Worm (Caenorhabditis elegans) whole organism, young adult: ENCODE results near the gene C50E3.7.

Experiments
- F10E7.11 ChIP-seq: sonication (generic microtip); optimal IDR thresholded peaks from 2 replicates; lab custom pipeline; 2017; ENCODE audit warnings: mild to moderate bottlenecking, missing genetic modification characterization, moderate library complexity, missing compliant biosample characterization
- F52B5.7 ChIP-seq: sonication (generic microtip); optimal IDR thresholded peaks from 2 replicates; lab custom pipeline; 2016; ENCODE audit warnings: mild to moderate bottlenecking, missing genetic modification characterization, missing compliant biosample characterization
- F57C9.4 ChIP-seq: sonication (generic microtip); optimal IDR thresholded peaks from 2 replicates; lab custom pipeline; 2017; ENCODE audit warnings: mild to moderate bottlenecking, missing genetic modification characterization, missing compliant biosample characterization
- K12H6.12 ChIP-seq: fragments of 200-800 bp; sonication (Bioruptor generic); optimal IDR thresholded peaks from 2 replicates; lab custom pipeline; 2018; ENCODE audit warnings: mild to moderate bottlenecking, missing genetic modification characterization, missing compliant biosample characterization
- bed-1 ChIP-seq: fragments of 200-800 bp; sonication (Bioruptor generic); IDR thresholded peaks from 2 replicates; pipeline ENCODE4 v1.3.6; 2022; ENCODE audit warnings: missing genetic modification reagents, missing genetic modification characterization, missing compliant biosample characterization
- ceh-27 ChIP-seq: fragments of 200-800 bp; sonication (Bioruptor generic); optimal IDR thresholded peaks from 2 replicates; lab custom pipeline; 2018; ENCODE audit warnings: mild to moderate bottlenecking, missing genetic modification characterization, moderate library complexity, missing compliant biosample characterization
- hlh-26 ChIP-seq: fragments of 200-800 bp; sonication (Bioruptor generic); conservative IDR thresholded peaks from 2 replicates; pipeline ENCODE4 v1.3.6; 2022; ENCODE audit warnings: missing genetic modification reagents, missing genetic modification characterization, missing compliant biosample characterization
- mel-28 ChIP-seq: sonication (generic microtip); optimal IDR thresholded peaks from 2 replicates; lab custom pipeline; 2016; ENCODE audit warnings: borderline replicate concordance, mild to moderate bottlenecking, missing genetic modification characterization, missing compliant biosample characterization
- mxl-1 ChIP-seq: sonication (generic microtip); optimal IDR thresholded peaks from 2 replicates; lab custom pipeline; 2016; ENCODE audit warnings: missing genetic modification characterization, missing compliant biosample characterization
- nhr-90 ChIP-seq: sonication (generic microtip); optimal IDR thresholded peaks from 2 replicates; lab custom pipeline; 2016; ENCODE audit warnings: missing genotype, mild to moderate bottlenecking, missing genetic modification characterization, missing compliant biosample characterization
- pbrm-1 ChIP-seq: fragments of 200-800 bp; sonication (Bioruptor generic); IDR thresholded peaks from 2 replicates; pipeline ENCODE4 v1.3.6; 2022; ENCODE audit warnings: missing genetic modification reagents, missing genetic modification characterization, missing compliant biosample characterization

ce11 chrV:7609698-7610420, 11.7 kb upstream of the C50E3.7 start, which contains the start of the genes folt-3 and clec-214:
- no peak for TF ChIP-seq K12H6.12 (tag; lab: Kevin White, UChicago)
- TF ChIP-seq mel-28 (tag; lab: Kevin White, UChicago) = no peak
- TF ChIP-seq F57C9.4 = no peak
- no peak for TF ChIP-seq pbrm-1
- no peak for TF ChIP-seq F52B5.7 (tag; lab: Kevin White, UChicago)
- TF ChIP-seq ceh-27 = no peak
- no peak for TF ChIP-seq hlh-26 (GFP tag; lab: Robert Waterston, UW)
- no peak for TF ChIP-seq nhr-90 (tag; lab: Kevin White, UChicago)
- TF ChIP-seq bed-1 (GFP tag; lab: Robert Waterston, UW) = no peak
- no peak for TF ChIP-seq mxl-1 (tag; lab: Kevin White, UChicago)
- no peak for TF ChIP-seq F10E7.11 (tag; lab: Kevin White, UChicago)
